Worm (Caenorhabditis elegans): Measurements from ENCODE around the gene F57H12.6.

DNA sequence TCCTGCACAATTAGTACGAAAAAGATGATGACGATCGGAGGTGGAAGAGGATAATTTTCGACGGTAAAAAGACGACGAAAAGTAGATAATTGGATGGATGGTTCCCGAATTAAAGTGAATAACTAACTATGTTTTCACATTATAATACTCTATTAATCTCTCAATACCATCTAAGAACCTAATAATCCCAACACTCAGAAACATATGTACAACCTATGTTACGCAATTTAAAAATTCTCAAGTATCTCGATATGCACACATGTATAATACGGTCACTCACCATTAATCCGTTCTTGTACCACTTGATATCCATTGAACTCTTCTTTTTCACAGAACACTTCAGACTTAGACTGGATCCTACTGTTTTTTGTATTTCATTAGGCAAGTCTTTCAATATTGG lies 24.7 kb upstream of the F57H12.6 start:
- no peak for TF ChIP-seq pha-4 (GFP tag; IDR thresholded peaks at IDR 0.05)
- no peak for TF ChIP-seq pha-4 (tag; optimal IDR thresholded peaks at IDR 0.05)
- TF ChIP-seq daf-19 (GFP tag; conservative IDR thresholded peaks at IDR 0.05): no peak
- no peak for TF ChIP-seq lsy-2 (tag; optimal IDR thresholded peaks at IDR 0.05)
- no peak for TF ChIP-seq egl-27 (tag; optimal IDR thresholded peaks at IDR 0.05)
- TF ChIP-seq R02D3.7 (tag; optimal IDR thresholded peaks at IDR 0.05): no peak
- TF ChIP-seq aly-2 (tag; optimal IDR thresholded peaks at IDR 0.05): no peak
- no peak for TF ChIP-seq dve-1 (tag; optimal IDR thresholded peaks at IDR 0.05; ENCODE audit: insufficient read depth)
- no peak for TF ChIP-seq unc-130 (GFP tag; optimal IDR thresholded peaks at IDR 0.05)
- TF ChIP-seq T26A8.4 (GFP tag; IDR thresholded peaks at IDR 0.05): no peak
- TF ChIP-seq nhr-77 (tag; optimal IDR thresholded peaks at IDR 0.05): no peak
- TF ChIP-seq aha-1 (tag): peak; percentile 21
